Fruit fly (Drosophila melanogaster): Measurements from ENCODE around the gene Vps60.

The Vps60 gene

dm6 chr3L:17658423-17659267 lies 37.2 kb upstream of the Vps60 start (continued):
- TF ChIP-seq CG7271 (tag; optimal IDR thresholded peaks at IDR 0.05) (no peak), CG2875 (GFP tag; optimal IDR thresholded peaks at IDR 0.05) (peak; percentile 83), CG3995 (GFP tag; optimal IDR thresholded peaks at IDR 0.05) (peak; percentile 60), Nf-YB (GFP tag; optimal IDR thresholded peaks at IDR 0.05) (peak; percentile 62), Sry-δ (GFP tag; optimal IDR thresholded peaks at IDR 0.05) (peak; percentile 57), CG17328 (GFP tag; IDR thresholded peaks at IDR 0.05) (peak; percentile 93), mam (GFP tag; optimal IDR thresholded peaks at IDR 0.05) (peak; percentile 96), kni (GFP tag; optimal IDR thresholded peaks at IDR 0.05) (peak; percentile 56), CG34376 (GFP tag; optimal IDR thresholded peaks at IDR 0.05) (peak; percentile 79), nom (GFP tag; optimal IDR thresholded peaks at IDR 0.05) (no peak), CG18262 (tag; optimal IDR thresholded peaks at IDR 0.05) (peak; percentile 68), CG1529 (GFP tag; optimal IDR thresholded peaks at IDR 0.05) (peak; percentile 73), Dref (GFP tag; IDR thresholded peaks at IDR 0.05) (peak; percentile 49), nmo (GFP tag; optimal IDR thresholded peaks at IDR 0.05) (peak; percentile 69), pnt (GFP tag; optimal IDR thresholded peaks at IDR 0.05) (peak; percentile 90), cwo (GFP tag; optimal IDR thresholded peaks at IDR 0.05) (peak; percentile 86), CG34422 (GFP tag; IDR thresholded peaks at IDR 0.05) (peak; percentile 91), otp (GFP tag; IDR thresholded peaks at IDR 0.05) (peak; percentile 94), CG31224 (GFP tag; IDR thresholded peaks at IDR 0.05) (peak; percentile 91), jigr1 (GFP tag; IDR thresholded peaks at IDR 0.05) (peak; percentile 70; the same call in 2 of the 3 replicates), sima (GFP tag; optimal IDR thresholded peaks at IDR 0.05) (peak; percentile 57), Pdp1 (GFP tag; optimal IDR thresholded peaks at IDR 0.05) (peak; percentile 92 to 94), zen (tag; optimal IDR thresholded peaks at IDR 0.05) (peak; percentile 69), CG11398 (GFP tag; optimal IDR thresholded peaks at IDR 0.05) (peak; percentile 82), slp2 (GFP tag; optimal IDR thresholded peaks at IDR 0.05) (peak; percentile 84), Awh (GFP tag; IDR thresholded peaks at IDR 0.05) (peak; percentile 86), hbn (GFP tag; IDR thresholded peaks at IDR 0.05; ENCODE audit: partially characterized antibody) (no peak), CG4360 (GFP tag; IDR thresholded peaks at IDR 0.05) (peak; percentile 69), Atf3 (GFP tag; optimal IDR thresholded peaks at IDR 0.05) (peak; percentile 84), ab (GFP tag; optimal IDR thresholded peaks at IDR 0.05) (peak; percentile 91), CG12769 (tag; optimal IDR thresholded peaks at IDR 0.05) (peak; percentile 97), peb (GFP tag; IDR thresholded peaks at IDR 0.05) (peak; percentile 86), zfh2 (GFP tag; optimal IDR thresholded peaks at IDR 0.05) (peak; percentile 97), Chrac-16 (GFP tag; optimal IDR thresholded peaks at IDR 0.05) (peak; percentile 78), CoRest (tag; optimal IDR thresholded peaks at IDR 0.05) (peak; percentile 78), CG4404 (GFP tag; IDR thresholded peaks at IDR 0.05) (peak; percentile 76), Hmr (GFP tag; optimal IDR thresholded peaks at IDR 0.05) (peak; percentile 92), ind (GFP tag; optimal IDR thresholded peaks at IDR 0.05) (peak; percentile 90), CG15601 (tag; optimal IDR thresholded peaks at IDR 0.05) (peak; percentile 72), CG11504 (tag; optimal IDR thresholded peaks at IDR 0.05) (peak; percentile 77), Dip2 (GFP tag; IDR thresholded peaks at IDR 0.05) (peak; percentile 32; the same call in 1 of the 2 replicates), crc (GFP tag; optimal IDR thresholded peaks at IDR 0.05) (peak; percentile 88), MESR4 (GFP tag; optimal IDR thresholded peaks at IDR 0.05) (peak; percentile 27), CG14710 (tag; optimal IDR thresholded peaks at IDR 0.05) (peak; percentile 50), CG13123 (GFP tag; optimal IDR thresholded peaks at IDR 0.05) (peak; percentile 61), MBD-R2 (GFP tag; IDR thresholded peaks at IDR 0.05) (peak; percentile 89), seq (GFP tag; IDR thresholded peaks at IDR 0.05) (peak; percentile 89), HmgZ (tag; optimal IDR thresholded peaks at IDR 0.05) (peak; percentile 93), h (optimal IDR thresholded peaks at IDR 0.05) (no peak)

All from whole organism, embryonic.